Worm (Caenorhabditis elegans) whole organism, young adult: ENCODE data around the gene math-26.
"Not testable (repeated sequence)": the region's sequence is repeated elsewhere in the genome, so short reads cannot be mapped to it uniquely, and the experiment has no call there.

Source experiments
- B0019.2 ChIP-seq: fragments of 200-800 bp; sonication (Bioruptor generic); conservative IDR thresholded peaks from 2 replicates; pipeline ENCODE4 v1.3.6; 2022; ENCODE audit warnings: missing genetic modification reagents, missing genetic modification characterization, missing compliant biosample characterization
- F49E8.2 ChIP-seq: sonication (generic microtip); optimal IDR thresholded peaks from 3 replicates; lab custom pipeline; 2017; ENCODE audit warnings: missing genetic modification characterization, mild to moderate bottlenecking, missing compliant biosample characterization, antibody characterized with exemption, moderate library complexity; ENCODE audit not compliant: insufficient read depth
- K11D2.4 ChIP-seq: fragments of 200-800 bp; sonication (Bioruptor generic); IDR thresholded peaks from 2 replicates; pipeline ENCODE4 v1.3.6; 2022; ENCODE audit warnings: missing genetic modification reagents, missing genetic modification characterization, missing compliant biosample characterization
- K12H6.12 ChIP-seq: fragments of 200-800 bp; sonication (Bioruptor generic); optimal IDR thresholded peaks from 2 replicates; lab custom pipeline; 2018; ENCODE audit warnings: mild to moderate bottlenecking, missing genetic modification characterization, missing compliant biosample characterization
- T07F8.4 ChIP-seq: sonication (generic microtip); optimal IDR thresholded peaks from 2 replicates; lab custom pipeline; 2016; ENCODE audit warnings: mild to moderate bottlenecking, missing genetic modification characterization, moderate library complexity, missing compliant biosample characterization
- T26A5.8 ChIP-seq: sonication (generic microtip); optimal IDR thresholded peaks from 2 replicates; lab custom pipeline; 2016; ENCODE audit warnings: missing genetic modification characterization, missing compliant biosample characterization
- Y53G8AR.9 ChIP-seq: fragments of 200-800 bp; sonication (Bioruptor generic); conservative IDR thresholded peaks from 2 replicates; pipeline ENCODE4 v1.3.6; 2022; ENCODE audit warnings: missing genetic modification reagents, missing genetic modification characterization, missing compliant biosample characterization
- ama-1 ChIP-seq, 3 experiments: fragments of 150-350 bp in 1 of 3; sonication (generic microtip) in 2 of 3; optimal IDR thresholded peaks; 2 replicates each; lab custom pipeline; 2014 to 2018; ENCODE audit warnings: missing biosample characterization in 2 of 3, missing genetic modification characterization in 2 of 3, missing genetic modification reagents in 2 of 3
- aptf-2 ChIP-seq: fragments of 200-800 bp; sonication (Bioruptor generic); conservative IDR thresholded peaks from 2 replicates; pipeline ENCODE4 v1.3.6; 2022; ENCODE audit warnings: missing genetic modification reagents, missing genetic modification characterization, missing compliant biosample characterization
- ccch-3 ChIP-seq: fragments of 200-800 bp; sonication (Bioruptor generic); optimal IDR thresholded peaks from 2 replicates; lab custom pipeline; 2018; ENCODE audit warnings: mild to moderate bottlenecking, missing genetic modification characterization, missing compliant biosample characterization
- cebp-1 ChIP-seq, 2 experiments: fragments of 200-800 bp in 1 of 2; sonication (Bioruptor generic) in 1 of 2; sonication (generic microtip) in 1 of 2; IDR thresholded peaks in 1 of 2; optimal IDR thresholded peaks in 1 of 2; 2 replicates each; pipeline versions ENCODE4 v1.3.6 to Lab custom; 2017 to 2022; ENCODE audit warnings: missing compliant biosample characterization in 2 of 2, missing genetic modification characterization in 2 of 2, mild to moderate bottlenecking in 1 of 2, missing genetic modification reagents in 1 of 2, moderate library complexity in 1 of 2
- cebp-2 ChIP-seq: fragments of 200-800 bp; sonication (Bioruptor generic); IDR thresholded peaks from 2 replicates; pipeline ENCODE4 v1.3.6; 2022; ENCODE audit warnings: missing genetic modification characterization, missing compliant biosample characterization
- ceh-100 ChIP-seq: fragments of 200-800 bp; sonication (Bioruptor generic); IDR thresholded peaks from 2 replicates; pipeline ENCODE4 v1.3.6; 2022; ENCODE audit warnings: missing genetic modification reagents, missing genetic modification characterization, missing compliant biosample characterization
- ceh-40 ChIP-seq: fragments of 200-800 bp; sonication (Bioruptor generic); IDR thresholded peaks from 2 replicates; pipeline ENCODE4 v1.3.6; 2022; ENCODE audit warnings: missing genetic modification characterization, missing compliant biosample characterization
- ceh-91 ChIP-seq: fragments of 200-800 bp; sonication (Bioruptor generic); IDR thresholded peaks from 2 replicates; pipeline ENCODE4 v1.3.6; 2022; ENCODE audit warnings: missing genetic modification reagents, missing genetic modification characterization, missing compliant biosample characterization
- die-1 ChIP-seq: sonication (generic microtip); optimal IDR thresholded peaks from 2 replicates; lab custom pipeline; 2016; ENCODE audit warnings: missing genotype, mild to moderate bottlenecking, missing genetic modification characterization, missing compliant biosample characterization
- dox-1 ChIP-seq: fragments of 200-800 bp; sonication (Bioruptor generic); IDR thresholded peaks from 2 replicates; pipeline ENCODE4 v1.3.6; 2022; ENCODE audit warnings: missing genetic modification reagents, missing genetic modification characterization, missing compliant biosample characterization
- dpff-1 ChIP-seq: sonication (generic microtip); optimal IDR thresholded peaks from 2 replicates; lab custom pipeline; 2017; ENCODE audit warnings: mild to moderate bottlenecking, missing genetic modification characterization, missing compliant biosample characterization
- gei-17 ChIP-seq: fragments of 200-800 bp; sonication (Bioruptor generic); optimal IDR thresholded peaks from 2 replicates; lab custom pipeline; 2018; ENCODE audit warnings: mild to moderate bottlenecking, missing genetic modification characterization, missing compliant biosample characterization
- hmg-1.2 ChIP-seq: fragments of 200-800 bp; sonication (Bioruptor generic); IDR thresholded peaks from 2 replicates; pipeline ENCODE4 v1.3.6; 2022; ENCODE audit warnings: missing genetic modification reagents, missing genetic modification characterization, missing compliant biosample characterization
- hmg-20 ChIP-seq: fragments of 200-800 bp; sonication (Bioruptor generic); IDR thresholded peaks from 2 replicates; pipeline ENCODE4 v1.3.6; 2022; ENCODE audit warnings: missing genetic modification reagents, missing genetic modification characterization, missing compliant biosample characterization
- let-607 ChIP-seq, 2 experiments: fragments of 200-800 bp in 1 of 2; sonication (Bioruptor generic) in 1 of 2; sonication (generic microtip) in 1 of 2; optimal IDR thresholded peaks; 2 replicates each; lab custom pipeline; 2016 to 2018; ENCODE audit warnings: mild to moderate bottlenecking in 2 of 2, missing compliant biosample characterization in 2 of 2, missing genetic modification characterization in 2 of 2, moderate library complexity in 2 of 2, missing genotype in 1 of 2
- lin-26 ChIP-seq: fragments of 200-800 bp; sonication (Bioruptor generic); IDR thresholded peaks from 2 replicates; pipeline ENCODE4 v1.3.6; 2022; ENCODE audit warnings: missing genetic modification reagents, missing genetic modification characterization, missing compliant biosample characterization
- lir-1 ChIP-seq: fragments of 200-800 bp; sonication (Bioruptor generic); conservative IDR thresholded peaks from 2 replicates; pipeline ENCODE4 v1.3.6; 2022; ENCODE audit warnings: missing genetic modification reagents, missing genetic modification characterization, missing compliant biosample characterization
- lsl-1 ChIP-seq: fragments of 200-800 bp; sonication (Bioruptor generic); optimal IDR thresholded peaks from 2 replicates; lab custom pipeline; 2018; ENCODE audit warnings: mild to moderate bottlenecking, missing genetic modification characterization, moderate library complexity, missing compliant biosample characterization
- madf-3 ChIP-seq: fragments of 200-800 bp; sonication (Bioruptor generic); IDR thresholded peaks from 2 replicates; pipeline ENCODE4 v1.3.6; 2022; ENCODE audit warnings: missing genetic modification reagents, missing genetic modification characterization, missing compliant biosample characterization
- madf-6 ChIP-seq: fragments of 200-800 bp; sonication (Bioruptor generic); IDR thresholded peaks from 2 replicates; pipeline ENCODE4 v1.3.6; 2022; ENCODE audit warnings: missing genetic modification reagents, missing genetic modification characterization, missing compliant biosample characterization
- mel-28 ChIP-seq: sonication (generic microtip); optimal IDR thresholded peaks from 2 replicates; lab custom pipeline; 2016; ENCODE audit warnings: borderline replicate concordance, mild to moderate bottlenecking, missing genetic modification characterization, missing compliant biosample characterization
- nhr-80 ChIP-seq: sonication (generic microtip); optimal IDR thresholded peaks from 2 replicates; lab custom pipeline; 2016; ENCODE audit warnings: missing genetic modification characterization, missing compliant biosample characterization
- pbrm-1 ChIP-seq: fragments of 200-800 bp; sonication (Bioruptor generic); IDR thresholded peaks from 2 replicates; pipeline ENCODE4 v1.3.6; 2022; ENCODE audit warnings: missing genetic modification reagents, missing genetic modification characterization, missing compliant biosample characterization
- pha-4 ChIP-seq: fragments of 150-350 bp; sonication (generic microtip); optimal IDR thresholded peaks from 2 replicates; lab custom pipeline; 2014; ENCODE audit warnings: missing biosample characterization, missing genetic modification reagents, missing genetic modification characterization
- rec-8 ChIP-seq, 2 experiments: sonication (generic microtip); optimal IDR thresholded peaks; 2 replicates each; lab custom pipeline; 2016; ENCODE audit warnings: mild to moderate bottlenecking in 2 of 2, missing genetic modification characterization in 2 of 2, missing genetic modification reagents in 2 of 2, missing genotype in 2 of 2, missing biosample characterization in 1 of 2, missing compliant biosample characterization in 1 of 2, moderate library complexity in 1 of 2
- repo-1 ChIP-seq: sonication (generic microtip); optimal IDR thresholded peaks from 2 replicates; lab custom pipeline; 2017; ENCODE audit warnings: mild to moderate bottlenecking, missing genetic modification characterization, missing compliant biosample characterization
- rpc-1 ChIP-seq, 2 experiments: fragments of 150-350 bp in 1 of 2; sonication (generic microtip) in 1 of 2; optimal IDR thresholded peaks; 2 replicates each; lab custom pipeline; 2014 to 2018; ENCODE audit warnings: missing biosample characterization in 1 of 2, missing genetic modification characterization in 1 of 2, missing genetic modification reagents in 1 of 2, missing genotype in 1 of 2
- sdz-38 ChIP-seq: sonication (generic microtip); optimal IDR thresholded peaks from 2 replicates; lab custom pipeline; 2016; ENCODE audit warnings: missing genotype, missing genetic modification characterization, missing compliant biosample characterization
- sea-2 ChIP-seq: fragments of 200-800 bp; sonication (Bioruptor generic); IDR thresholded peaks from 2 replicates; pipeline ENCODE4 v1.3.6; 2022; ENCODE audit warnings: missing genetic modification characterization, missing compliant biosample characterization
- sptf-2 ChIP-seq: fragments of 200-800 bp; sonication (Bioruptor generic); optimal IDR thresholded peaks from 2 replicates; lab custom pipeline; 2018; ENCODE audit warnings: mild to moderate bottlenecking, missing genetic modification characterization, missing compliant biosample characterization
- tbx-9 ChIP-seq: sonication (generic microtip); optimal IDR thresholded peaks from 2 replicates; lab custom pipeline; 2016; ENCODE audit warnings: borderline replicate concordance, missing genetic modification characterization, inconsistent platforms, missing compliant biosample characterization
- unc-130 ChIP-seq: sonication (generic microtip); optimal IDR thresholded peaks from 2 replicates; lab custom pipeline; 2016; ENCODE audit warnings: missing genetic modification reagents, missing genetic modification characterization, missing compliant biosample characterization
- zim-3 ChIP-seq: sonication (generic microtip); optimal IDR thresholded peaks from 2 replicates; lab custom pipeline; 2017; ENCODE audit warnings: mild to moderate bottlenecking, missing genetic modification characterization, moderate library complexity, missing compliant biosample characterization
- ztf-25 ChIP-seq: fragments of 200-800 bp; sonication (Bioruptor generic); IDR thresholded peaks from 2 replicates; pipeline ENCODE4 v1.3.6; 2022; ENCODE audit warnings: missing genetic modification reagents, missing genetic modification characterization, missing compliant biosample characterization

Gene math-26

ce11 chrII:1771347-1771746 lies at the start of gene math-26:
Gene math-26, plus strand, starts transcription at chrII:1771647.
- not testable (repeated sequence) for TF ChIP-seq lsl-1 (GFP tag; lab: Kevin White, UChicago); T07F8.4; ceh-40 (GFP tag; lab: Robert Waterston, UW)

- TF ChIP-seq repo-1 (tag; lab: Kevin White, UChicago) = no peak
- TF ChIP-seq lin-26 (GFP tag; lab: Robert Waterston, UW) = no peak
- TF ChIP-seq zim-3 = no peak
- no peak for TF ChIP-seq sptf-2 (GFP tag; lab: Kevin White, UChicago)
- no peak for TF ChIP-seq die-1 (tag; lab: Kevin White, UChicago)
- TF ChIP-seq T26A5.8 = no peak
- no peak for TF ChIP-seq ceh-91 (GFP tag; lab: Robert Waterston, UW)
- no peak for TF ChIP-seq ama-1 (optimal IDR thresholded peaks at IDR 0.05; lab: Kevin White, UChicago)
- TF ChIP-seq ama-1 (GFP tag; optimal IDR thresholded peaks at IDR 0.05; lab: Kevin White, UChicago) = no peak
- TF ChIP-seq lir-1 = no peak
- no peak for TF ChIP-seq rpc-1 (optimal IDR thresholded peaks at IDR 0.05; lab: Kevin White, UChicago)
- no peak for TF ChIP-seq rpc-1 (tag; optimal IDR thresholded peaks at IDR 0.05; lab: Kevin White, UChicago)
- no peak for TF ChIP-seq unc-130 (GFP tag; lab: Kevin White, UChicago)
- no peak for TF ChIP-seq cebp-1 (GFP tag; IDR thresholded peaks at IDR 0.05; lab: Robert Waterston, UW)
- TF ChIP-seq cebp-1 (tag; optimal IDR thresholded peaks at IDR 0.05; lab: Kevin White, UChicago) = no peak
- no peak for TF ChIP-seq pha-4
- TF ChIP-seq mel-28 (tag; lab: Kevin White, UChicago) = no peak
- no peak for TF ChIP-seq aptf-2 (GFP tag; lab: Robert Waterston, UW)
- TF ChIP-seq gei-17 (GFP tag; lab: Kevin White, UChicago) = no peak
These were observed 49.1 kb upstream of the math-26 start, which contains the start of the genes fbxb-5 and btb-8 for ce11 chrII:1722394-1722793. Gene fbxb-5, minus strand, starts transcription at chrII:1722494. Gene btb-8, plus strand, starts transcription at chrII:1722770.

- TF ChIP-seq K11D2.4 (GFP tag; lab: Robert Waterston, UW) (no peak), sea-2 (GFP tag; lab: Robert Waterston, UW) (no peak), Y53G8AR.9 (GFP tag; lab: Robert Waterston, UW) (no peak)
- TF ChIP-seq, all 124 proteins: peak for 0
These were observed 47.1 kb upstream of the math-26 start, which contains the start of gene fbxb-11 for ce11 chrII:1724314-1724713. Gene fbxb-11, plus strand, starts transcription at chrII:1724614.

ce11 chrII:1725735-1726134 lies 45.7 kb upstream of the math-26 start, which contains the start of gene F45C12.17:
Gene F45C12.17, plus strand, starts transcription at chrII:1726111.
- TF ChIP-seq mel-28 (tag; lab: Kevin White, UChicago) (no peak), hmg-20 (GFP tag; lab: Robert Waterston, UW) (no peak), K12H6.12 (tag; lab: Kevin White, UChicago) (no peak), ztf-25 (GFP tag; lab: Robert Waterston, UW) (no peak), ceh-100 (no peak), rec-8 (tag; optimal IDR thresholded peaks at IDR 0.05; lab: Kevin White, UChicago) (no peak), tbx-9 (tag; lab: Kevin White, UChicago) (no peak)

- TF ChIP-seq zim-3 = no peak
- TF ChIP-seq F49E8.2 = no peak
- no peak for TF ChIP-seq sdz-38 (tag; lab: Kevin White, UChicago)
- TF ChIP-seq dpff-1 (tag; lab: Kevin White, UChicago) = no peak
- no peak for TF ChIP-seq T26A5.8
- TF ChIP-seq dox-1 (GFP tag; lab: Robert Waterston, UW) = peak; percentile 37; the same call in 1 of the 2 replicates
- TF ChIP-seq pbrm-1 = no peak
- TF ChIP-seq B0019.2 = no peak
- TF ChIP-seq hmg-1.2 = peak; percentile 30; the same call in 1 of the 2 replicates
- TF ChIP-seq nhr-80 = peak; percentile 83
- TF ChIP-seq cebp-2 = no peak
- no peak for TF ChIP-seq madf-3 (GFP tag; lab: Robert Waterston, UW)
- TF ChIP-seq madf-6 = no peak
- TF ChIP-seq let-607 (tag; optimal IDR thresholded peaks at IDR 0.05; lab: Kevin White, UChicago) = no peak
- TF ChIP-seq ccch-3 = no peak
These were observed 43.2 kb upstream of the math-26 start, which contains the start of gene btb-9 for ce11 chrII:1728253-1728652. Gene btb-9, plus strand, starts transcription at chrII:1728506.
